Worm (Caenorhabditis elegans) whole organism, L3 larva: ENCODE data around the gene K10C2.7.

Experiments
- R02D3.7 ChIP-seq: fragments of 150-350 bp; optimal IDR thresholded peaks from 2 replicates; lab custom pipeline; 2014; ENCODE audit warnings: missing biosample characterization, missing genetic modification characterization
- ZK546.5 ChIP-seq: sonication (generic microtip); optimal IDR thresholded peaks from 2 replicates; lab custom pipeline; 2017; ENCODE audit warnings: missing biosample characterization, missing genetic modification characterization
- aly-2 ChIP-seq: fragments of 150-350 bp; optimal IDR thresholded peaks from 2 replicates; lab custom pipeline; 2014; ENCODE audit warnings: missing biosample characterization, missing genetic modification characterization
- ama-1 ChIP-seq: fragments of 150-350 bp; optimal IDR thresholded peaks from 2 replicates; lab custom pipeline; 2018
- ceh-16 ChIP-seq: sonication (generic microtip); optimal IDR thresholded peaks from 2 replicates; lab custom pipeline; 2017; ENCODE audit warnings: missing biosample characterization, missing genetic modification characterization
- ceh-28 ChIP-seq: fragments of 150-350 bp; optimal IDR thresholded peaks from 2 replicates; lab custom pipeline; 2014; ENCODE audit warnings: missing biosample characterization, missing genetic modification reagents, missing genetic modification characterization
- daf-12 ChIP-seq: fragments of 150-350 bp; optimal IDR thresholded peaks from 2 replicates; lab custom pipeline; 2014; ENCODE audit warnings: missing biosample characterization, missing genetic modification reagents, missing genetic modification characterization
- egl-27 ChIP-seq: sonication (generic microtip); optimal IDR thresholded peaks from 4 replicates; lab custom pipeline; 2017; ENCODE audit warnings: missing biosample characterization, missing genetic modification reagents, missing genetic modification characterization
- elt-1 ChIP-seq: fragments of 150-350 bp; optimal IDR thresholded peaks from 2 replicates; lab custom pipeline; 2014; ENCODE audit warnings: missing biosample characterization, missing genetic modification characterization
- elt-2 ChIP-seq: sonication (generic microtip); optimal IDR thresholded peaks from 2 replicates; lab custom pipeline; 2016; ENCODE audit warnings: missing genetic modification reagents, mild to moderate bottlenecking, missing genetic modification characterization, missing compliant biosample characterization
- elt-3 ChIP-seq, 3 experiments: fragments of 150-350 bp in 1 of 3; sonication (generic microtip) in 2 of 3; optimal IDR thresholded peaks; 2 replicates in 2 of 3; 4 replicates in 1 of 3; lab custom pipeline; 2014 to 2017; ENCODE audit warnings: missing biosample characterization in 3 of 3, missing genetic modification characterization in 3 of 3
- eor-1 ChIP-seq, 2 experiments: fragments of 150-350 bp; optimal IDR thresholded peaks; 2 replicates each; lab custom pipeline; 2014 to 2018; ENCODE audit warnings: missing biosample characterization in 2 of 2, missing genetic modification characterization in 2 of 2
- fkh-10 ChIP-seq: sonication (generic microtip); optimal IDR thresholded peaks from 2 replicates; lab custom pipeline; 2017; ENCODE audit warnings: missing biosample characterization, missing genetic modification reagents, missing genetic modification characterization
- fos-1 ChIP-seq: fragments of 150-350 bp; optimal IDR thresholded peaks from 2 replicates; lab custom pipeline; 2014; ENCODE audit warnings: missing biosample characterization, missing genetic modification characterization
- hmg-11 ChIP-seq: sonication (generic microtip); optimal IDR thresholded peaks from 2 replicates; lab custom pipeline; 2016; ENCODE audit warnings: missing genetic modification characterization, missing compliant biosample characterization
- lin-15B ChIP-seq: fragments of 150-350 bp; optimal IDR thresholded peaks from 2 replicates; lab custom pipeline; 2014; ENCODE audit warnings: missing biosample characterization, missing genetic modification characterization
- lin-39 ChIP-seq: fragments of 150-350 bp; optimal IDR thresholded peaks from 2 replicates; lab custom pipeline; 2018; ENCODE audit warnings: missing biosample characterization, missing genetic modification reagents, missing genetic modification characterization
- lsy-12 ChIP-seq: sonication (generic microtip); optimal IDR thresholded peaks from 2 replicates; lab custom pipeline; 2016; ENCODE audit warnings: mild to moderate bottlenecking, missing genetic modification characterization, missing compliant biosample characterization
- mdl-1 ChIP-seq: fragments of 150-350 bp; optimal IDR thresholded peaks from 2 replicates; lab custom pipeline; 2014; ENCODE audit warnings: missing biosample characterization, missing genetic modification characterization
- mml-1 ChIP-seq: fragments of 150-350 bp; sonication (generic microtip); optimal IDR thresholded peaks from 3 replicates; lab custom pipeline; 2014; ENCODE audit warnings: missing biosample characterization, missing genetic modification characterization
- nfya-1 ChIP-seq: sonication (generic microtip); optimal IDR thresholded peaks from 2 replicates; lab custom pipeline; 2017; ENCODE audit warnings: missing genetic modification characterization, mild to moderate bottlenecking, missing compliant biosample characterization, antibody characterized with exemption, moderate library complexity; ENCODE audit not compliant: insufficient read depth
- nhr-11 ChIP-seq: fragments of 150-350 bp; optimal IDR thresholded peaks from 2 replicates; lab custom pipeline; 2014; ENCODE audit warnings: missing biosample characterization, missing genetic modification characterization
- nhr-12 ChIP-seq: fragments of 150-350 bp; optimal IDR thresholded peaks from 2 replicates; lab custom pipeline; 2014; ENCODE audit warnings: missing biosample characterization, missing genetic modification characterization
- nhr-23 ChIP-seq: fragments of 150-350 bp; optimal IDR thresholded peaks from 2 replicates; lab custom pipeline; 2014; ENCODE audit warnings: missing biosample characterization, missing genetic modification reagents, missing genetic modification characterization
- nhr-237 ChIP-seq: fragments of 150-350 bp; optimal IDR thresholded peaks from 2 replicates; lab custom pipeline; 2014; ENCODE audit warnings: missing biosample characterization, missing genetic modification characterization
- nhr-28 ChIP-seq: fragments of 150-350 bp; optimal IDR thresholded peaks from 2 replicates; lab custom pipeline; 2014; ENCODE audit warnings: missing biosample characterization, missing genetic modification characterization
- nhr-67 ChIP-seq: fragments of 150-350 bp; optimal IDR thresholded peaks from 2 replicates; lab custom pipeline; 2014; ENCODE audit warnings: missing biosample characterization, missing genetic modification characterization
- nhr-77 ChIP-seq: fragments of 150-350 bp; optimal IDR thresholded peaks from 2 replicates; lab custom pipeline; 2014; ENCODE audit warnings: missing biosample characterization, missing genetic modification characterization
- pha-4 ChIP-seq: fragments of 150-350 bp; optimal IDR thresholded peaks from 2 replicates; lab custom pipeline; 2014; ENCODE audit warnings: missing biosample characterization, missing genetic modification reagents, missing genetic modification characterization
- pqm-1 ChIP-seq: fragments of 150-350 bp; optimal IDR thresholded peaks from 2 replicates; lab custom pipeline; 2017; ENCODE audit warnings: missing biosample characterization, missing genetic modification characterization, inconsistent platforms
- sea-2 ChIP-seq: fragments of 150-350 bp; sonication (generic microtip); optimal IDR thresholded peaks from 4 replicates; lab custom pipeline; 2014; ENCODE audit warnings: missing biosample characterization, missing genetic modification reagents, missing genetic modification characterization
- unc-62 ChIP-seq: fragments of 150-350 bp; sonication (generic microtip); optimal IDR thresholded peaks from 4 replicates; lab custom pipeline; 2014; ENCODE audit warnings: missing biosample characterization, missing genetic modification reagents, missing genetic modification characterization

The K10C2.7 gene

DNA sequence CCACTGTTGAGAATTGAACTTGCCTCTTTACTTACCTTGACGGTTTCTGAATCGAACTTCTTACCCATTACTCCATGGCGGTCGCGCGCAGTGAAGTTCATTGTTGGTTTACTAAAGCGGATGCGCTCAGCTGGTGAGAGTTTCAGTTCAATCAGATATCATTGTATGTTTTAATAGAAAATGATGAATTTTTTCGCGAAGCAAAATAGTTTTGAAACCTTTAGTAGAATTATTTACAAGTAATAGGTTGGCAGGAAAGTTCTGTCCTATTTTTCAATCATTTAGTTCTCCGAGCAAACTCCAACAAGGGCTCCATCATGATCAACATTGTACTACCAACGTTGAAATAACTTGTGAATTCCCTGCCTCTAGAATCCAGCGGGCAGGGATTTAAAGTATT lies 24.2 kb upstream of the K10C2.7 start, which contains the start of gene C15B12.3:
Gene C15B12.3 (minus strand): TSS at position 101 of the 400 bp plus-strand sequence.
- TF ChIP-seq nhr-12 (tag; lab: Kevin White, UChicago) (no peak), pqm-1 (no peak), nhr-11 (tag; lab: Kevin White, UChicago) (no peak), mdl-1 (no peak), aly-2 (tag; lab: Kevin White, UChicago) (no peak), lin-39 (tag; lab: Kevin White, UChicago) (no peak), ceh-16 (tag; lab: Kevin White, UChicago) (no peak), nhr-23 (tag; lab: Kevin White, UChicago) (no peak), lin-15B (no peak), nhr-77 (tag; lab: Kevin White, UChicago) (no peak), ZK546.5 (no peak), lsy-12 (no peak), daf-12 (tag; lab: Kevin White, UChicago) (no peak), fkh-10 (GFP tag; lab: Kevin White, UChicago) (no peak)

- TF ChIP-seq elt-2 (tag; lab: Kevin White, UChicago), result peak; percentile 82
- no peak for TF ChIP-seq mml-1 (tag; lab: Kevin White, UChicago)
- no peak for TF ChIP-seq unc-62 (GFP tag; lab: Kevin White, UChicago)
Observed at ce11 chrX:6462995-6463462, 19.8 kb upstream of the K10C2.7 start, which contains the start of gene C15B12.2. TSS of gene C15B12.2 (plus strand) at chrX:6463412.

ce11 chrX:6462479-6462878 lies 19.2 kb upstream of the K10C2.7 start:
- TF ChIP-seq elt-2 (tag; lab: Kevin White, UChicago), result peak; percentile 29
- peak; percentile 33 for TF ChIP-seq pqm-1
- no peak for TF ChIP-seq elt-3 (tag; optimal IDR thresholded peaks at IDR 0.05; lab: Kevin White, UChicago)
- no peak for TF ChIP-seq unc-62 (GFP tag; lab: Kevin White, UChicago)
- TF ChIP-seq pha-4 (tag; lab: Kevin White, UChicago), result no peak

- no peak for TF ChIP-seq nhr-67 (tag; lab: Kevin White, UChicago)
- no peak for TF ChIP-seq egl-27
- no peak for TF ChIP-seq nhr-28 (tag; lab: Kevin White, UChicago)
- no peak for TF ChIP-seq R02D3.7 (tag; lab: Kevin White, UChicago)
- no peak for TF ChIP-seq hmg-11 (tag; lab: Kevin White, UChicago)
- TF ChIP-seq sea-2 (GFP tag; lab: Kevin White, UChicago), result no peak
- TF ChIP-seq elt-1 (tag; lab: Kevin White, UChicago), result no peak
- no peak for TF ChIP-seq daf-12 (tag; lab: Kevin White, UChicago)
- no peak for TF ChIP-seq nhr-237
- TF ChIP-seq lin-39 (tag; lab: Kevin White, UChicago), result no peak
- no peak for TF ChIP-seq nhr-77 (tag; lab: Kevin White, UChicago)
- TF ChIP-seq eor-1 (tag; optimal IDR thresholded peaks at IDR 0.05; lab: Kevin White, UChicago), result no peak
- TF ChIP-seq fos-1 (tag; lab: Kevin White, UChicago), result no peak
- TF ChIP-seq, all 47 proteins: peak for 0
Observed at ce11 chrX:6461729-6462128, 18.5 kb upstream of the K10C2.7 start, which contains the start of gene K04E7.1. TSS of gene K04E7.1 (plus strand) at chrX:6462029.

ce11 chrX:6460123-6460522 lies 16.9 kb upstream of the K10C2.7 start:
- TF ChIP-seq elt-2 (tag; lab: Kevin White, UChicago) (peak; percentile 53), fkh-10 (GFP tag; lab: Kevin White, UChicago) (no peak), R02D3.7 (tag; lab: Kevin White, UChicago) (no peak), lsy-12 (no peak), ama-1 (lab: Kevin White, UChicago) (no peak), pqm-1 (peak; percentile 70), pha-4 (tag; lab: Kevin White, UChicago) (no peak), nhr-28 (tag; lab: Kevin White, UChicago) (no peak), nhr-11 (tag; lab: Kevin White, UChicago) (no peak), nfya-1 (tag; lab: Kevin White, UChicago) (no peak), ceh-28 (tag; lab: Kevin White, UChicago) (no peak), nhr-67 (tag; lab: Kevin White, UChicago) (no peak)
- TF ChIP-seq, all 47 proteins: peak for 2
